Worm (Caenorhabditis elegans) whole organism, mixed stage, embryonic: ENCODE results near the gene F07B10.7.

Experiments
- M03D4.4 ChIP-seq: sonication (generic microtip); optimal IDR thresholded peaks from 2 replicates; lab custom pipeline; 2017; ENCODE audit warnings: mild to moderate bottlenecking, missing genetic modification characterization, missing compliant biosample characterization
- bed-3 ChIP-seq: fragments of 200-800 bp; sonication (Bioruptor generic); optimal IDR thresholded peaks from 3 replicates; lab custom pipeline; 2018; ENCODE audit warnings: mild to moderate bottlenecking, missing genetic modification characterization, moderate library complexity, missing compliant biosample characterization
- blmp-1 ChIP-seq: fragments of 150-350 bp; optimal IDR thresholded peaks from 2 replicates; lab custom pipeline; 2014; ENCODE audit warnings: missing biosample characterization, missing genetic modification characterization
- ceh-39 ChIP-seq: fragments of 150-350 bp; optimal IDR thresholded peaks from 2 replicates; lab custom pipeline; 2014; ENCODE audit warnings: missing biosample characterization, missing genetic modification characterization
- ceh-43 ChIP-seq: fragments of 200-800 bp; sonication (Bioruptor generic); optimal IDR thresholded peaks from 2 replicates; lab custom pipeline; 2018; ENCODE audit warnings: mild to moderate bottlenecking, missing genetic modification characterization, moderate library complexity, missing compliant biosample characterization
- ceh-83 ChIP-seq: fragments of 200-800 bp; sonication (Bioruptor generic); optimal IDR thresholded peaks from 2 replicates; lab custom pipeline; 2018; ENCODE audit warnings: mild to moderate bottlenecking, missing genetic modification characterization, missing compliant biosample characterization
- ces-1 ChIP-seq: fragments of 150-350 bp; optimal IDR thresholded peaks from 2 replicates; lab custom pipeline; 2014; ENCODE audit warnings: missing biosample characterization, missing genetic modification reagents, missing genetic modification characterization
- cnd-1 ChIP-seq: fragments of 200-800 bp; sonication (Bioruptor generic); optimal IDR thresholded peaks from 2 replicates; lab custom pipeline; 2018; ENCODE audit warnings: mild to moderate bottlenecking, missing genetic modification characterization, missing compliant biosample characterization
- elt-1 ChIP-seq: sonication (generic microtip); optimal IDR thresholded peaks from 2 replicates; lab custom pipeline; 2017; ENCODE audit warnings: missing genetic modification characterization, mild to moderate bottlenecking, missing compliant biosample characterization, antibody characterized with exemption, moderate library complexity, borderline replicate concordance; ENCODE audit not compliant: insufficient read depth
- elt-3 ChIP-seq: fragments of 150-350 bp; optimal IDR thresholded peaks from 2 replicates; lab custom pipeline; 2014; ENCODE audit warnings: missing biosample characterization, missing genetic modification characterization
- flh-1 ChIP-seq: fragments of 200-800 bp; sonication (Bioruptor generic); optimal IDR thresholded peaks from 2 replicates; lab custom pipeline; 2018; ENCODE audit warnings: mild to moderate bottlenecking, missing genetic modification characterization, moderate library complexity, missing compliant biosample characterization
- ham-2 ChIP-seq: fragments of 200-800 bp; sonication (Bioruptor generic); optimal IDR thresholded peaks from 2 replicates; lab custom pipeline; 2018; ENCODE audit warnings: mild to moderate bottlenecking, missing genetic modification characterization, missing compliant biosample characterization
- lin-13 ChIP-seq: fragments of 150-350 bp; optimal IDR thresholded peaks from 2 replicates; lab custom pipeline; 2014; ENCODE audit warnings: missing biosample characterization, missing genetic modification characterization
- lin-32 ChIP-seq: fragments of 200-800 bp; sonication (Bioruptor generic); optimal IDR thresholded peaks from 2 replicates; lab custom pipeline; 2018; ENCODE audit warnings: mild to moderate bottlenecking, missing genetic modification characterization, missing compliant biosample characterization
- lsy-2 ChIP-seq: fragments of 150-350 bp; optimal IDR thresholded peaks from 2 replicates; lab custom pipeline; 2014; ENCODE audit warnings: missing biosample characterization, missing genetic modification characterization
- mab-5 ChIP-seq: fragments of 150-350 bp; optimal IDR thresholded peaks from 2 replicates; lab custom pipeline; 2014; ENCODE audit warnings: missing biosample characterization, missing genetic modification characterization
- mep-1 ChIP-seq: fragments of 150-350 bp; optimal IDR thresholded peaks from 2 replicates; lab custom pipeline; 2017; ENCODE audit warnings: missing biosample characterization, missing genetic modification reagents, missing genetic modification characterization, inconsistent platforms
- mls-2 ChIP-seq: sonication (generic microtip); optimal IDR thresholded peaks from 2 replicates; lab custom pipeline; 2016; ENCODE audit warnings: mild to moderate bottlenecking, missing genetic modification characterization, moderate library complexity, missing compliant biosample characterization
- nhr-12 ChIP-seq: fragments of 150-350 bp; optimal IDR thresholded peaks from 2 replicates; lab custom pipeline; 2014; ENCODE audit warnings: missing biosample characterization, missing genetic modification characterization
- nhr-2 ChIP-seq: fragments of 150-350 bp; optimal IDR thresholded peaks from 2 replicates; lab custom pipeline; 2014; ENCODE audit warnings: missing biosample characterization, missing genetic modification characterization
- nhr-237 ChIP-seq: fragments of 150-350 bp; optimal IDR thresholded peaks from 2 replicates; lab custom pipeline; 2014; ENCODE audit warnings: missing biosample characterization, missing genetic modification characterization
- nhr-28 ChIP-seq: fragments of 150-350 bp; optimal IDR thresholded peaks from 2 replicates; lab custom pipeline; 2014; ENCODE audit warnings: missing biosample characterization, missing genetic modification characterization
- pha-4 ChIP-seq: fragments of 150-350 bp; optimal IDR thresholded peaks from 2 replicates; lab custom pipeline; 2018; ENCODE audit warnings: missing biosample characterization, missing genetic modification reagents, missing genetic modification characterization
- sem-2 ChIP-seq: fragments of 200-800 bp; sonication (Bioruptor generic); optimal IDR thresholded peaks from 2 replicates; lab custom pipeline; 2018; ENCODE audit warnings: mild to moderate bottlenecking, missing genetic modification characterization, missing compliant biosample characterization
- snpc-4 ChIP-seq: fragments of 150-350 bp; optimal IDR thresholded peaks from 2 replicates; lab custom pipeline; 2014; ENCODE audit warnings: missing biosample characterization, missing genetic modification characterization
- sptf-1 ChIP-seq: sonication (generic microtip); optimal IDR thresholded peaks from 2 replicates; lab custom pipeline; 2017; ENCODE audit warnings: mild to moderate bottlenecking, missing genetic modification characterization, moderate library complexity, missing compliant biosample characterization
- tbx-8 ChIP-seq: fragments of 200-800 bp; sonication (Bioruptor generic); optimal IDR thresholded peaks from 2 replicates; lab custom pipeline; 2018; ENCODE audit warnings: mild to moderate bottlenecking, missing genetic modification characterization, moderate library complexity, missing compliant biosample characterization
- unc-120 ChIP-seq: sonication (generic microtip); optimal IDR thresholded peaks from 2 replicates; lab custom pipeline; 2017; ENCODE audit warnings: missing genetic modification characterization, missing compliant biosample characterization; ENCODE audit not compliant: poor library complexity, severe bottlenecking
- unc-39 ChIP-seq: fragments of 150-350 bp; optimal IDR thresholded peaks from 2 replicates; lab custom pipeline; 2014; ENCODE audit warnings: missing biosample characterization, missing genetic modification characterization
- unc-62 ChIP-seq: fragments of 150-350 bp; optimal IDR thresholded peaks from 2 replicates; lab custom pipeline; 2014; ENCODE audit warnings: missing biosample characterization, missing genetic modification reagents, missing genetic modification characterization
- zip-8 ChIP-seq: fragments of 150-350 bp; optimal IDR thresholded peaks from 2 replicates; lab custom pipeline; 2014; ENCODE audit warnings: missing biosample characterization, missing genetic modification characterization
- ztf-11 ChIP-seq: fragments of 150-350 bp; optimal IDR thresholded peaks from 2 replicates; lab custom pipeline; 2014; ENCODE audit warnings: missing biosample characterization, missing genetic modification characterization

F07B10.7 gene

DNA sequence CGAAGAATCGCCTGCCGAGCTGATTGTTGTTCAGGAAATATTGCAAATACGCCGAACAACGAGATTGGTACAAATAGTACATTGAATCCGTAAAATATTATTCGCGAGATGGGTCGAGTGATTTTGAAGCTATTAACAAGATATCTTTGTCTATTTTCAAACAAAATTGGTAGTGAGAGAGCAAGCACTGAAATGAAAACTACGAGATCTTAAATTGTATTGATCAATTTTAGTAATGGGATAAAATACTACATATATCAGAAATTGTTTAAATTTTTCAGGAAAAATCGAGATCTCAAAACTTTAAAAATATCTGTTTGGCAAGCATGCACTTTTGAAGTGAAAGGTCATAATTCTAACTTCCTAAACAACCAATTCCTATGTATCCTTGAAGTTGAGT is 43.7 kb upstream of the F07B10.7 start:
- TF ChIP-seq sem-2 (GFP tag; lab: Kevin White, UChicago) (no peak), cnd-1 (tag; lab: Kevin White, UChicago) (no peak), lin-13 (tag; lab: Kevin White, UChicago) (no peak), elt-1 (no peak), nhr-237 (tag; lab: Kevin White, UChicago) (no peak), sptf-1 (no peak), zip-8 (tag; lab: Kevin White, UChicago) (no peak), nhr-12 (no peak), lin-32 (GFP tag; lab: Kevin White, UChicago) (no peak), unc-39 (no peak), mep-1 (no peak), snpc-4 (tag; lab: Kevin White, UChicago) (no peak), ztf-11 (tag; lab: Kevin White, UChicago) (no peak), nhr-28 (tag; lab: Kevin White, UChicago) (no peak), tbx-8 (no peak), blmp-1 (tag; lab: Kevin White, UChicago) (no peak)
- TF ChIP-seq, all 35 proteins: peak for 0

DNA sequence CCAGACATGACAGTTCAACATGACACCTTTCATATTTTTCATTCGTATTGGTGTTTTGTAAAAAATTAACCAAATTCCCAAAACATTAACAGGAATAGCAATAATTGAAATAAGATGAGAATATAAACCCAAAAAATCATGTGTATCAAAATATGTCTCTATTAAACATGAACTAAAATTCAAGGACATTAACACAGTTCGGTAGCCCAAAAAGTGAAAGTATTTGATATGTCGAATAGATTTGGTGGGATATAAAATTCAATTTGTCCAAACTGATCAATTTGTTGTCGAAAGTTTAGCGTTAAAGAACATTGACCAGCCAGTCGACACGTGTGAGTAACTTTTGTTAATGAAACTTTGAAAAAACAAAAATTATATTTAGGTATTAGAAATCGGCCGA is 42.2 kb upstream of the F07B10.7 start, which contains the start of gene srh-46:
srh-46 (minus strand) TSS at position 189 of the 400 bp plus-strand sequence.
- TF ChIP-seq ceh-83 (GFP tag; lab: Kevin White, UChicago) (no peak), unc-120 (tag; lab: Kevin White, UChicago) (no peak), unc-62 (GFP tag; lab: Kevin White, UChicago) (no peak), sem-2 (GFP tag; lab: Kevin White, UChicago) (no peak), blmp-1 (tag; lab: Kevin White, UChicago) (no peak), unc-39 (no peak), snpc-4 (tag; lab: Kevin White, UChicago) (no peak), nhr-28 (tag; lab: Kevin White, UChicago) (no peak), flh-1 (GFP tag; lab: Kevin White, UChicago) (no peak), mab-5 (tag; lab: Kevin White, UChicago) (no peak), ceh-43 (GFP tag; lab: Kevin White, UChicago) (no peak), ces-1 (no peak), ztf-11 (tag; lab: Kevin White, UChicago) (no peak), elt-1 (no peak), ham-2 (no peak)

DNA sequence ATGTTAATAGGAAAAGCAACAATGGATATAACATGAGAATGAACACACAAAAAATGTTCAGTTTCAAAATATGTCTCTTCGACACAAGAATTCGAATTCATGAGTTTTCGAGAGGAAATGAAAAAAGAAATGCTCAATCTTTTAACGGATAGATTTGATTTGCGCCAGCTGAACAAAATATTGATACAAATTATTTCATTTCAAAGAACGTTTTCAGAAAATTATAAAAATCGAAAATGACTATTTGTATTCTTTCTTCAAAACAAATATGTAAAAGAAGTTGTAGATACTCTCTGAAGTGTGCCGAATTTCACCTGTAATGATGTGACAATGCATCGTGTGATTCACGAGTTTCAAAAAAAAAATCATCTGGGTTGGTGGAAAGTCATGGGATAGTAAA is 40.0 kb upstream of the F07B10.7 start, which contains the start of gene srh-47:
srh-47 (minus strand) TSS at position 101 of the 400 bp plus-strand sequence.
- TF ChIP-seq unc-120 (tag; lab: Kevin White, UChicago) (no peak), tbx-8 (no peak), lin-32 (GFP tag; lab: Kevin White, UChicago) (no peak), ham-2 (no peak), mep-1 (no peak), ces-1 (no peak), M03D4.4 (tag; lab: Kevin White, UChicago) (no peak), ceh-43 (GFP tag; lab: Kevin White, UChicago) (no peak), nhr-12 (no peak)

DNA sequence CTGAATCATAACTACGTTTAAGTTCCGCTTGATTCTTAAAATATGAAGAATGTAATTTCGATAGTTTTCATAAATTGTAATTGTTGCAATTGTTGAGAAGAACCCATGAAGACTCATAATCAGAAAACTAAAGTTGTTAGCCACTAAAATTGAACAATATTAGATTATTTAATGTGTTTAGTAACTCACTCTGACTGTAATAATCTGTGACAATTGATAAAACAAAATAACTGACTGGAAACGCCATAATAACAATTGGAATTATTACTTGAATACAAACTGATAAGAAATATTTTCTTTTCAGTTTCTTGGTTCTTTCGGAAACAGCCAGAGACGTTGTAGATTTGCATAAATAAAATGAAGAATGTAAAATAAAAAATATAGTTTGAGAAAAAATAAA is 38.9 kb upstream of the F07B10.7 start:
- TF ChIP-seq flh-1 (GFP tag; lab: Kevin White, UChicago) (no peak), lsy-2 (tag; lab: Kevin White, UChicago) (no peak), elt-1 (no peak), ces-1 (no peak), bed-3 (GFP tag; lab: Kevin White, UChicago) (no peak), M03D4.4 (tag; lab: Kevin White, UChicago) (no peak), mls-2 (tag; lab: Kevin White, UChicago) (no peak), ceh-43 (GFP tag; lab: Kevin White, UChicago) (no peak), nhr-2 (tag; lab: Kevin White, UChicago) (no peak), sem-2 (GFP tag; lab: Kevin White, UChicago) (no peak), ceh-39 (tag; lab: Kevin White, UChicago) (no peak), ztf-11 (tag; lab: Kevin White, UChicago) (no peak), pha-4 (tag; lab: Kevin White, UChicago) (no peak), blmp-1 (tag; lab: Kevin White, UChicago) (no peak), snpc-4 (tag; lab: Kevin White, UChicago) (no peak), elt-3 (no peak), tbx-8 (no peak), mab-5 (tag; lab: Kevin White, UChicago) (no peak), unc-62 (GFP tag; lab: Kevin White, UChicago) (no peak)
